Fruit fly (Drosophila melanogaster) whole organism, prepupa: ENCODE data around the gene Sr-CIV.

ENCODE experiments used
- Blimp-1 ChIP-seq: fragments of 200-800 bp; sonication (Bioruptor generic); optimal IDR thresholded peaks from 3 replicates; lab custom pipeline; 2017; ENCODE audit warnings: missing biosample characterization, missing genetic modification characterization, mild to moderate bottlenecking, moderate library complexity, missing genetic modification reagents
- CG10631 ChIP-seq: fragments of 200-800 bp; sonication (Bioruptor generic); optimal IDR thresholded peaks from 2 replicates; lab custom pipeline; 2016; ENCODE audit warnings: missing biosample characterization, missing genetic modification characterization
- CG11762 ChIP-seq: fragments of 200-800 bp; sonication (Bioruptor generic); optimal IDR thresholded peaks from 3 replicates; lab custom pipeline; 2016; ENCODE audit warnings: missing biosample characterization, missing genetic modification characterization; ENCODE audit not compliant: insufficient read depth
- CG11902 ChIP-seq: fragments of 200-800 bp; sonication (Bioruptor generic); optimal IDR thresholded peaks from 3 replicates; lab custom pipeline; 2016; ENCODE audit warnings: missing biosample characterization, missing genetic modification characterization
- CG1621 ChIP-seq: fragments of 200-800 bp; sonication (Bioruptor generic); optimal IDR thresholded peaks from 3 replicates; lab custom pipeline; 2018; ENCODE audit warnings: missing biosample characterization, mild to moderate bottlenecking, missing genetic modification characterization
- CG16779 ChIP-seq: fragments of 200-800 bp; sonication (Bioruptor generic); optimal IDR thresholded peaks from 3 replicates; lab custom pipeline; 2017; ENCODE audit warnings: missing biosample characterization, mild to moderate bottlenecking, missing genetic modification characterization
- CG3032 ChIP-seq: fragments of 200-800 bp; optimal IDR thresholded peaks from 2 replicates; lab custom pipeline; 2019; ENCODE audit warnings: missing biosample characterization, mild to moderate bottlenecking, missing genetic modification characterization, moderate library complexity
- CG31627 ChIP-seq: fragments of 200-800 bp; sonication (Bioruptor generic); optimal IDR thresholded peaks from 3 replicates; lab custom pipeline; 2016; ENCODE audit warnings: missing biosample characterization, missing genetic modification characterization
- CG3919 ChIP-seq: fragments of 200-800 bp; sonication (Bioruptor generic); optimal IDR thresholded peaks from 3 replicates; lab custom pipeline; 2016; ENCODE audit warnings: missing biosample characterization, missing genetic modification characterization
- CG4318 ChIP-seq: fragments of 200-800 bp; sonication (Bioruptor generic); optimal IDR thresholded peaks from 3 replicates; lab custom pipeline; 2017; ENCODE audit warnings: missing biosample characterization, mild to moderate bottlenecking, missing genetic modification characterization
- CG6163 ChIP-seq: fragments of 200-800 bp; sonication (Bioruptor generic); IDR thresholded peaks from 3 replicates; pipeline ENCODE4 v1.3.6; 2022; ENCODE audit warnings: missing biosample characterization, missing genetic modification characterization
- CG6276 ChIP-seq: fragments of 200-800 bp; sonication (Bioruptor generic); optimal IDR thresholded peaks from 2 replicates; lab custom pipeline; 2017; ENCODE audit warnings: missing biosample characterization, mild to moderate bottlenecking, missing genetic modification characterization
- CG6792 ChIP-seq: fragments of 200-800 bp; sonication (Bioruptor generic); optimal IDR thresholded peaks from 3 replicates; lab custom pipeline; 2016; ENCODE audit warnings: missing biosample characterization, missing genetic modification characterization
- CG6808 ChIP-seq: fragments of 200-800 bp; sonication (Bioruptor generic); optimal IDR thresholded peaks from 3 replicates; lab custom pipeline; 2017; ENCODE audit warnings: missing biosample characterization, missing genetic modification characterization, mild to moderate bottlenecking, moderate library complexity, missing genetic modification reagents
- CG6854 ChIP-seq: fragments of 200-800 bp; sonication (Bioruptor generic); optimal IDR thresholded peaks from 2 replicates; lab custom pipeline; 2017; ENCODE audit warnings: missing biosample characterization, mild to moderate bottlenecking, missing genetic modification characterization
- CG7368 ChIP-seq: fragments of 200-800 bp; sonication (Bioruptor generic); optimal IDR thresholded peaks from 3 replicates; lab custom pipeline; 2016; ENCODE audit warnings: missing biosample characterization, missing genetic modification characterization
- CG8119 ChIP-seq: fragments of 200-800 bp; sonication (Bioruptor generic); IDR thresholded peaks from 3 replicates; pipeline ENCODE4 v1.3.6; 2022; ENCODE audit warnings: missing biosample characterization, missing genetic modification characterization
- CG8319 ChIP-seq: fragments of 200-800 bp; sonication (Bioruptor generic); optimal IDR thresholded peaks from 3 replicates; lab custom pipeline; 2016; ENCODE audit warnings: missing biosample characterization, missing genetic modification characterization
- CG8632 ChIP-seq: fragments of 200-800 bp; sonication (Bioruptor generic); optimal IDR thresholded peaks from 3 replicates; lab custom pipeline; 2016; ENCODE audit warnings: missing biosample characterization, missing genetic modification characterization
- CG9139 ChIP-seq: fragments of 200-800 bp; sonication (Bioruptor generic); optimal IDR thresholded peaks from 3 replicates; lab custom pipeline; 2017; ENCODE audit warnings: missing biosample characterization, mild to moderate bottlenecking, missing genetic modification characterization
- Eip75B ChIP-seq: fragments of 200-800 bp; sonication (Bioruptor generic); optimal IDR thresholded peaks from 3 replicates; lab custom pipeline; 2016; ENCODE audit warnings: missing biosample characterization, missing genetic modification characterization
- Eip78C ChIP-seq: fragments of 200-800 bp; sonication (Bioruptor generic); peaks from one replicate; lab custom pipeline; 2016; ENCODE audit warnings: missing biosample characterization, missing genetic modification characterization
- Eip93F ChIP-seq: fragments of 200-800 bp; sonication (Bioruptor generic); optimal IDR thresholded peaks from 2 replicates; lab custom pipeline; 2016; ENCODE audit warnings: missing biosample characterization, mild to moderate bottlenecking, missing genetic modification characterization
- Ets96B ChIP-seq: fragments of 200-800 bp; optimal IDR thresholded peaks from 2 replicates; lab custom pipeline; 2019; ENCODE audit warnings: missing biosample characterization, mild to moderate bottlenecking, missing genetic modification characterization, moderate library complexity
- Gug ChIP-seq: fragments of 200-800 bp; sonication (Bioruptor generic); IDR thresholded peaks from 2 replicates; pipeline ENCODE4 v1.3.6; 2022; ENCODE audit warnings: missing biosample characterization, missing genetic modification characterization
- Hr38 ChIP-seq: sonication (Bioruptor generic); optimal IDR thresholded peaks from 2 replicates; lab custom pipeline; 2016; ENCODE audit warnings: missing biosample characterization, missing genetic modification characterization
- Hr39 ChIP-seq: fragments of 200-800 bp; sonication (Bioruptor generic); optimal IDR thresholded peaks from 2 replicates; lab custom pipeline; 2016; ENCODE audit warnings: missing biosample characterization, missing genetic modification characterization
- Hr4 ChIP-seq: fragments of 200-800 bp; sonication (Bioruptor generic); optimal IDR thresholded peaks from 3 replicates; lab custom pipeline; 2016; ENCODE audit warnings: missing biosample characterization, missing genetic modification characterization
- Lpt ChIP-seq: fragments of 200-800 bp; sonication (Bioruptor generic); optimal IDR thresholded peaks from 3 replicates; lab custom pipeline; 2016; ENCODE audit warnings: missing biosample characterization, missing genetic modification characterization
- Met ChIP-seq: fragments of 200-800 bp; sonication (Bioruptor generic); optimal IDR thresholded peaks from 3 replicates; lab custom pipeline; 2016; ENCODE audit warnings: missing biosample characterization, missing genetic modification characterization
- OdsH ChIP-seq: fragments of 200-800 bp; sonication (Bioruptor generic); optimal IDR thresholded peaks from 3 replicates; lab custom pipeline; 2016; ENCODE audit warnings: missing biosample characterization, missing genetic modification characterization
- Sox14 ChIP-seq: fragments of 200-800 bp; sonication (Bioruptor generic); optimal IDR thresholded peaks from 3 replicates; lab custom pipeline; 2016; ENCODE audit warnings: missing biosample characterization, missing genetic modification characterization
- Sox15 ChIP-seq: fragments of 200-800 bp; sonication (Bioruptor generic); optimal IDR thresholded peaks from 3 replicates; lab custom pipeline; 2016; ENCODE audit warnings: missing biosample characterization, missing genetic modification characterization
- achi ChIP-seq: fragments of 200-800 bp; sonication (Bioruptor generic); optimal IDR thresholded peaks from 3 replicates; lab custom pipeline; 2016; ENCODE audit warnings: missing biosample characterization, missing genetic modification characterization
- acj6 ChIP-seq: fragments of 200-800 bp; sonication (Bioruptor generic); optimal IDR thresholded peaks from 3 replicates; lab custom pipeline; 2016; ENCODE audit warnings: missing biosample characterization, missing genetic modification characterization
- dac ChIP-seq: fragments of 200-800 bp; sonication (Bioruptor generic); optimal IDR thresholded peaks from 2 replicates; lab custom pipeline; 2017; ENCODE audit warnings: missing biosample characterization, mild to moderate bottlenecking, missing genetic modification characterization
- dsx ChIP-seq: fragments of 200-800 bp; optimal IDR thresholded peaks from 3 replicates; lab custom pipeline; 2019; ENCODE audit warnings: missing biosample characterization, mild to moderate bottlenecking, missing genetic modification characterization, moderate library complexity; ENCODE audit not compliant: poor library complexity, severe bottlenecking
- eg ChIP-seq: fragments of 200-800 bp; sonication (Bioruptor generic); IDR thresholded peaks from 3 replicates; pipeline ENCODE4 v1.3.6; 2022; ENCODE audit warnings: missing biosample characterization, missing genetic modification characterization
- esn ChIP-seq: fragments of 200-800 bp; sonication (Bioruptor generic); optimal IDR thresholded peaks from 2 replicates; lab custom pipeline; 2016; ENCODE audit warnings: missing biosample characterization, mild to moderate bottlenecking, missing genetic modification characterization, moderate library complexity
- fd85E ChIP-seq: fragments of 200-800 bp; sonication (Bioruptor generic); optimal IDR thresholded peaks from 3 replicates; lab custom pipeline; 2016; ENCODE audit warnings: missing biosample characterization, missing genetic modification characterization
- fkh ChIP-seq: fragments of 200-800 bp; sonication (Bioruptor generic); optimal IDR thresholded peaks from 3 replicates; lab custom pipeline; 2017; ENCODE audit warnings: missing biosample characterization, mild to moderate bottlenecking, missing genetic modification characterization, moderate library complexity
- lz ChIP-seq: fragments of 200-800 bp; sonication (Bioruptor generic); optimal IDR thresholded peaks from 3 replicates; lab custom pipeline; 2016; ENCODE audit warnings: missing biosample characterization, missing genetic modification characterization
- ss ChIP-seq, 2 experiments: fragments of 200-800 bp; sonication (Bioruptor generic); optimal IDR thresholded peaks; 2 replicates in 1 of 2; 3 replicates in 1 of 2; lab custom pipeline; 2017 to 2018; ENCODE audit warnings: mild to moderate bottlenecking in 2 of 2, missing biosample characterization in 2 of 2, missing genetic modification characterization in 2 of 2, moderate library complexity in 1 of 2
- svp ChIP-seq: fragments of 200-800 bp; sonication (Bioruptor generic); peaks from one replicate; lab custom pipeline; 2016; ENCODE audit warnings: missing biosample characterization, missing genetic modification characterization
- topi ChIP-seq: fragments of 200-800 bp; sonication (Bioruptor generic); optimal IDR thresholded peaks from 3 replicates; lab custom pipeline; 2016; ENCODE audit warnings: missing biosample characterization, missing genetic modification characterization
- vri ChIP-seq: fragments of 200-800 bp; sonication (Bioruptor generic); optimal IDR thresholded peaks from 3 replicates; lab custom pipeline; 2016; ENCODE audit warnings: missing biosample characterization, mild to moderate bottlenecking, missing genetic modification characterization

Sr-CIV gene

DNA sequence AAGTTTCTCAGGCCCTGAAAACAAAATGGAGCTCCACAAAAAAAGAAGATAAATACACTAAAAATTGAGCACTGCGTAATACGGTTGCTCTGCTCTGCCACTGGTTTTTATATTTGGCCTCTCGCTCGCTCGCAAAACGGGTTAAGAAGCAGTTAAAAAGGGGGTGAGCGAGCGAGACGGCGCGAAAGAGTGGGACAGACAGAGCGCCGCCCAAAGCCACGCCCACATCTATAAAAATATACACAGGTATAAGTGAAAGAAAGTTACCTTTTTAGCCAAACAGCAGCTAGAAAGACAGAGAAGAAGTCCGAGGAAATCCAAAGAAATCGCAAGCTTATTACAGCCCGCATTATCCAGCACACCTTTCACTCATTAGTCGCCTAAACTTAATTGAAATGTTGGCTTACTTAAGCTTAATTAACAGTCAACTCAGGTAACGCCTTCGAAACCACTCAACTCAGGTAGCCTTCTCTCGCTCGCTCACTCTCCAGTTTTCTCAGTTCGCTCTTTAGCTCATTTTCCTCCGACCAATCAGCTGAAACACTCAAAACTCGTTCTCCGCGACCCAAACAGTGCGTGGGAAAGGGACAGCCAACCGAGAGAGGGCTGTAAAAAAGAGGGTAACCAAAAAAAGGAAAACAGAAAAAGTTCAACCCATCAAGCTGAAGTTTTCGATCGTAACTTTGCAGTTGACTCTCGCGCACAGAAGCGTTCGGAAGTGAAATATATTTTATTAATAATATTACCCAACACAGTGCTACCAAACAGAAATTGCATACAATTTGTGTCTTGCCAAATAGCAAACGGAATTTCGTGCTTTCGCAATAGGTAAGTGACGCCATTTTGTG is 14.9 kb upstream of the Sr-CIV start, which contains the start of gene drm:
TSS of gene drm (plus strand) at position 684 of the 848 bp plus-strand sequence.
- TF ChIP-seq fkh (GFP tag; lab: Kevin White, UChicago) (peak; percentile 65), CG6808 (GFP tag; lab: Kevin White, UChicago) (no peak), ss (GFP tag; optimal IDR thresholded peaks at IDR 0.05; lab: Kevin White, UChicago) (no peak), Eip78C (GFP tag; lab: Kevin White, UChicago) (peak; percentile 27), eg (GFP tag; lab: Robert Waterston, UW) (peak; percentile 55; the same call in 2 of the 3 replicates), CG6163 (peak; percentile 21; the same call in 1 of the 3 replicates), CG16779 (tag; lab: Kevin White, UChicago) (no peak), CG6276 (GFP tag; lab: Kevin White, UChicago) (no peak)

dm6 chr2L:3534227-3534842 is 10.5 kb upstream of the Sr-CIV start:
- TF ChIP-seq vri (GFP tag; lab: Kevin White, UChicago) (no peak), ss (GFP tag; optimal IDR thresholded peaks at IDR 0.05; lab: Kevin White, UChicago) (peak; percentile 60 to 88), Sox14 (GFP tag; lab: Kevin White, UChicago) (peak; percentile 95), Lpt (GFP tag; lab: Kevin White, UChicago) (peak; percentile 71), CG6792 (GFP tag; lab: Kevin White, UChicago) (peak; percentile 92), CG7368 (peak; percentile 90), Met (GFP tag; lab: Kevin White, UChicago) (peak; percentile 93), topi (GFP tag; lab: Kevin White, UChicago) (peak; percentile 94), dac (GFP tag; lab: Kevin White, UChicago) (peak; percentile 1), dsx (GFP tag; lab: Kevin White, UChicago) (peak; percentile 84), achi (GFP tag; lab: Kevin White, UChicago) (peak; percentile 91), Gug (GFP tag; lab: Robert Waterston, UW) (peak; percentile 80), OdsH (peak; percentile 91), CG8632 (peak; percentile 89), fkh (GFP tag; lab: Kevin White, UChicago) (peak; percentile 32), esn (GFP tag; lab: Kevin White, UChicago) (peak; percentile 93), CG9139 (GFP tag; lab: Kevin White, UChicago) (peak; percentile 71), Blimp-1 (GFP tag; lab: Kevin White, UChicago) (peak; percentile 76), fd85E (GFP tag; lab: Kevin White, UChicago) (peak; percentile 83), Eip75B (GFP tag; lab: Kevin White, UChicago) (peak; percentile 92), acj6 (GFP tag; lab: Kevin White, UChicago) (peak; percentile 94), CG8119 (GFP tag; lab: Robert Waterston, UW) (peak; percentile 89), Sox15 (GFP tag; lab: Kevin White, UChicago) (peak; percentile 89), Eip78C (GFP tag; lab: Kevin White, UChicago) (peak; percentile 98), CG3919 (GFP tag; lab: Kevin White, UChicago) (peak; percentile 94), CG4318 (GFP tag; lab: Kevin White, UChicago) (peak; percentile 67), CG6854 (GFP tag; lab: Kevin White, UChicago) (peak; percentile 78), CG31627 (GFP tag; lab: Kevin White, UChicago) (peak; percentile 94), Hr39 (GFP tag; lab: Kevin White, UChicago) (peak; percentile 95), Hr4 (GFP tag; lab: Kevin White, UChicago) (peak; percentile 87), CG10631 (peak; percentile 89), eg (GFP tag; lab: Robert Waterston, UW) (peak; percentile 93), Hr38 (GFP tag; lab: Kevin White, UChicago) (no peak), CG1621 (peak; percentile 84), CG6808 (GFP tag; lab: Kevin White, UChicago) (peak; percentile 80), lz (peak; percentile 93), Eip93F (GFP tag; lab: Kevin White, UChicago) (peak; percentile 44), Ets96B (peak; percentile 88), svp (GFP tag; lab: Kevin White, UChicago) (peak; percentile 96), CG11902 (peak; percentile 92), CG11762 (GFP tag; lab: Kevin White, UChicago) (peak; percentile 82), CG3032 (peak; percentile 84), CG8319 (peak; percentile 86)
